Worm (Caenorhabditis elegans): ENCODE results near the gene F54D5.7.

DNA sequence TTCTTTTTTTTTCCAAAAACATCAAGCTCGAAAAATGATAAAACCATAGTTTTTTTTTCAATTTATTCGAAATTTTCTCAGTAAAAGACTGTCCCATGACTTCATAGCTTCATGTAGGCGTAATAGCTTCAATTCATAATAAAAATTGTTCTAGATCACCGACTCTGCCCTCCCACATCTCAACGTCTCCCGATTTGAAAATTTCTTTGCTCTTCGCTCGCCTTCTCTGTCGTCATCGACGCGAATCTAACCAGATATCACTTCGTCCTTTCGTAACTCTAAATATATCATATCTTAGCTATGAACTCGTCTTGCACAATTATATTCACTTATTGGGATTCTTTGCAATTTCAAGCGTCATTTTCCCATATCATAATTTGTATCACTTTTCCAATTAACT is 32.5 kb upstream of the F54D5.7 start, which contains the start of gene srh-44:
- TF ChIP-seq ceh-19 (GFP tag; optimal IDR thresholded peaks at IDR 0.05) (no peak), ama-1 (optimal IDR thresholded peaks at IDR 0.05) (no peak), ceh-14 (tag; optimal IDR thresholded peaks at IDR 0.05) (no peak), nfya-1 (tag; optimal IDR thresholded peaks at IDR 0.05) (no peak), rnt-1 (tag; optimal IDR thresholded peaks at IDR 0.05) (no peak), hlh-30 (tag; optimal IDR thresholded peaks at IDR 0.05; ENCODE audit: insufficient read depth) (no peak), ets-4 (tag; optimal IDR thresholded peaks at IDR 0.05) (no peak), unc-86 (tag; optimal IDR thresholded peaks at IDR 0.05) (no peak), npax-4 (tag; optimal IDR thresholded peaks at IDR 0.05) (no peak), nhr-232 (tag; optimal IDR thresholded peaks at IDR 0.05) (no peak)
